Fruit fly (Drosophila melanogaster) whole organism, embryonic: ENCODE data around the gene Sb.

Experiments
- CG15073 ChIP-seq: fragments of 200-800 bp; sonication (Bioruptor generic); optimal IDR thresholded peaks from 2 replicates; lab custom pipeline; 2016; ENCODE audit warnings: missing biosample characterization, missing genetic modification characterization
- CG9876 ChIP-seq: fragments of 200-800 bp; sonication (Bioruptor generic); optimal IDR thresholded peaks from 2 replicates; lab custom pipeline; 2016; ENCODE audit warnings: missing biosample characterization, missing genetic modification characterization
- Rx ChIP-seq: fragments of 200-800 bp; sonication (Bioruptor generic); IDR thresholded peaks from 2 replicates; pipeline ENCODE4 v1.3.6; 2022; ENCODE audit warnings: missing biosample characterization, missing genetic modification characterization
- h ChIP-seq: fragments of >200 bp; optimal IDR thresholded peaks from 2 replicates; lab custom pipeline; 2017
- knrl ChIP-seq: fragments of 200-800 bp; sonication (Bioruptor generic); IDR thresholded peaks from 3 replicates; pipeline ENCODE4 v1.3.6; 2022; ENCODE audit warnings: missing biosample characterization, missing genetic modification characterization; ENCODE audit not compliant: partially characterized antibody

DNA sequence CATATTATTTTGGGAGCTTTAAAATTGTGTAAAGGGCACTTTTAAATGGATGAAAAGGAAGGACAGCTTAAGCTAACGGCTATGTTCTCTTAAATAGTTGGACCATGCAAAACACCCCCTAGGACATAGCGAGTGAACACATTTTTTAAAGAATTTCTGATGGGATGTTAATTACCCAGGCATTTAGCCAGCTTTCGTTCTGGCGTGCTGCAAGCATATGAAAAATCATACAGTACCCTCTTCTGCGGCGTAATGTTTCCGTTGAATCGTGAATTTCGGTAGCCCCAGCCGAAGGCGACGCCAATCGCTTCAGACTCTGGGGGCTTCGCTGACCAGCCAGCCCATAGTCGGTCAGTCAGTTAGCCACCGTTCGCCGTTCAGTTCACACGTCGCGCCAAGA is 38.7 kb downstream of the Sb start, which contains the start of gene CG6006:
- TF ChIP-seq knrl (GFP tag; lab: Robert Waterston, UW), result no peak
- no peak for TF ChIP-seq h
- TF ChIP-seq Rx (GFP tag; lab: Robert Waterston, UW), result no peak
- TF ChIP-seq CG9876 (GFP tag; lab: Kevin White, UChicago), result no peak
- no peak for TF ChIP-seq CG15073 (GFP tag; lab: Kevin White, UChicago)
